Worm (Caenorhabditis elegans): Measurements from ENCODE around the gene nspc-13.

nspc-13 gene

DNA sequence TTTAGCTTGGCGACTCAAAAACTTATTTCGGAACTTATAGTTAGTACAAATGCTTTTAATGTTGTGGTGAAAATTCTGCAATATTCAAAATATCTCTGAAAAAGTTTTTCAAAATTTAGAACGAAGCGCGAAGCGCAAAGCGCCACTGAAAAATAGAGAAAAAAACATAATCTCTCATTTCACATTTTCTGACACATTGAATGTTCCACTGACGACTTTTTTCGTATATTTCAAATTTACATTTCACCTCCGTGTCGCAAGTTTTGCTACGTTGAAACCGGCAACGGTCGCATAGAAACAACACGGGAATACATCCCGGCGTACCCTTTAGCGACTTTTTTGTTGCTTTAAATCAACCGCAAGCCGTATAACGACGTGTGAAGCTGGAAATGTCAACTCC is 8.9 kb upstream of the nspc-13 start, which contains the start of gene F42F12.14:
TSS of gene F42F12.14 (plus strand) at position 301 of the 400 bp plus-strand sequence.
- TF ChIP-seq eor-1 (tag; optimal IDR thresholded peaks at IDR 0.05) = no peak
- no peak for TF ChIP-seq jun-1 (tag; optimal IDR thresholded peaks at IDR 0.05)
- TF ChIP-seq pqm-1 (tag; optimal IDR thresholded peaks at IDR 0.05) = no peak
- TF ChIP-seq daf-12 (tag; optimal IDR thresholded peaks at IDR 0.05) = no peak
- TF ChIP-seq nfya-1 (tag; optimal IDR thresholded peaks at IDR 0.05; ENCODE audit: insufficient read depth) = no peak
- no peak for TF ChIP-seq lsy-12 (tag; optimal IDR thresholded peaks at IDR 0.05)
- TF ChIP-seq nhr-67 (tag; optimal IDR thresholded peaks at IDR 0.05) = no peak

DNA sequence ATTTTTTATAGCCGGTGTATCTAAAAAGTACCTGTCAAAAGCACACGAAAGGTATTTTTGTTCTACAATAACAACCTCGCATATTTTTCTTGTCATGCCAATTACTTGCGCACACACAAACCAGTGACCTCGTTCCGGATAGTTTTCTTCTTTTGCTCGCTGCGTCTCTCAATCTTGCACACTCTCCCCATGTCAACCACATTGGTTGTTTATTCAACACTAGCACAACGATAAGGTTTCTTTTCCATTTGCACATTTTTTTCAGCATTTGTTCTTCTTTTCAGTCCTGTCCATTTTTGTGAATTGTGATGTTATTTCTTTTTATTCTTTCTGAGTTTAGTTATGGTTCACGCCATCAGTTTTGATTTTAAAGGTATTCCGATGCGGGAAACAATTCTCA is 7.0 kb upstream of the nspc-13 start, which contains the start of gene F42F12.3:
TSS of gene F42F12.3 (plus strand) at position 372 of the 400 bp plus-strand sequence.
- TF ChIP-seq elt-2 (tag; optimal IDR thresholded peaks at IDR 0.05) (peak; percentile 15), hmg-11 (tag; optimal IDR thresholded peaks at IDR 0.05) (no peak), elt-1 (tag; optimal IDR thresholded peaks at IDR 0.05) (no peak), ceh-82 (tag; optimal IDR thresholded peaks at IDR 0.05) (no peak), elt-3 (tag; optimal IDR thresholded peaks at IDR 0.05) (no peak), nhr-23 (tag; optimal IDR thresholded peaks at IDR 0.05) (peak; percentile 14), pqm-1 (tag; optimal IDR thresholded peaks at IDR 0.05) (peak; percentile 45), egl-5 (tag; optimal IDR thresholded peaks at IDR 0.05) (no peak), nhr-237 (tag; optimal IDR thresholded peaks at IDR 0.05) (no peak), pha-4 (tag; optimal IDR thresholded peaks at IDR 0.05) (peak; percentile 55)

ce11 chrX:12352872-12353271 is 4.4 kb upstream of the nspc-13 start, which contains the start of gene F42F12.4:
Gene F42F12.4 (minus strand): TSS chrX:12352947.
- peak; percentile 63 for TF ChIP-seq ceh-28 (tag; optimal IDR thresholded peaks at IDR 0.05)
- peak; percentile 29 for TF ChIP-seq elt-2 (tag; optimal IDR thresholded peaks at IDR 0.05)
- TF ChIP-seq pqm-1 (tag; optimal IDR thresholded peaks at IDR 0.05) = peak; percentile 3
- no peak for TF ChIP-seq nfya-1 (tag; optimal IDR thresholded peaks at IDR 0.05; ENCODE audit: insufficient read depth)

DNA sequence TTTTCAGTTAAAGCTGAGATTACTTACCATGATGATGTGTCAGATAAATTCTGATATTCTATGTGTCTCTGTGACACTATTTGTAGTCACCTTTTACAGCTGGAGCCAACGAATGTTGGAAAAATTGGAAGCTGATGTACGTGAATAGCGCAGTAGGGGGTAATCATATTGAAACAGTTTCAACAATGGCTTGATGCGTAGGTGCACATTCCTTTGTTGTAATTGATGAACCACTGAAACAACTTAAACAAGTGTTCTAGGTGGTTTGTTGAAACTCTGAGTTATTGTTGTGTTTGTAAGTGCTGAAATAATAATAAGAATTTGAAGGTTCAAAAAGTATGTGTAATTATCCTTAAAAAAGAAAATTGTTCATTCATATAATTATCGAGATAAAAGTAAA is 646 bp upstream of the nspc-13 start, which contains the start of gene nspc-12:
TSS of gene nspc-12 (minus strand) at position 101 of the 400 bp plus-strand sequence.
- TF ChIP-seq jun-1 (tag; optimal IDR thresholded peaks at IDR 0.05) (no peak), nhr-237 (tag; optimal IDR thresholded peaks at IDR 0.05) (no peak), ama-1 (optimal IDR thresholded peaks at IDR 0.05) (no peak)

DNA sequence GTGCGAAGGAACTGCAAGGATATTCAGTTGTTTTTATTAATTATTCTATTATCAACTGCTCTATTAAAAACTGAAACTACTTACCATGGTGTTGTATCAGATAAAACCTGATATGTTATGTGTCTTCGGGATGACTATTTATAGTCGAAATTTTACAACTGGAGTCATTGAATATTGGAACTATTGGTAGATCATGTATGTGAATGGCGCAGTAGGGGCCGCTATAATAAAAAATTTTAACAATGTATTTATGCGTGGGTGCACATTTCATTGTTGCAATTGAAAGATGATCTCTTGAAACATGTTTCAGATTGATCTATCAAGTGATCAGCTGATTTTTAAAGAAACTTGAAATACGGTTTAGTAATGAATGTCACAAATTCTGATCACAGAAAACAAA is 1.7 kb downstream of the nspc-13 start, which contains the start of gene nspc-14:
TSS of gene nspc-14 (minus strand) at position 101 of the 400 bp plus-strand sequence.
- no peak for TF ChIP-seq tbx-2 (tag; optimal IDR thresholded peaks at IDR 0.05)
- no peak for TF ChIP-seq nfya-1 (tag; optimal IDR thresholded peaks at IDR 0.05; ENCODE audit: insufficient read depth)
- TF ChIP-seq nhr-76 (tag; optimal IDR thresholded peaks at IDR 0.05) = no peak
- no peak for TF ChIP-seq aly-2 (tag; optimal IDR thresholded peaks at IDR 0.05)
- no peak for TF ChIP-seq egl-5 (tag; optimal IDR thresholded peaks at IDR 0.05)
- TF ChIP-seq unc-62 (GFP tag; optimal IDR thresholded peaks at IDR 0.05) = no peak
- no peak for TF ChIP-seq fos-1 (tag; optimal IDR thresholded peaks at IDR 0.05)
- TF ChIP-seq ceh-28 (tag; optimal IDR thresholded peaks at IDR 0.05) = no peak

ce11 chrX:12360444-12360843 is 3.2 kb downstream of the nspc-13 start, which contains the start of the genes nspc-15 and F19H6.6:
Gene nspc-15 (plus strand): TSS chrX:12360744.
Gene F19H6.6 (plus strand): TSS chrX:12360827.
- TF ChIP-seq mml-1 (tag; optimal IDR thresholded peaks at IDR 0.05) (no peak), R02D3.7 (tag; optimal IDR thresholded peaks at IDR 0.05) (no peak), pha-4 (tag; optimal IDR thresholded peaks at IDR 0.05) (no peak), egl-27 (tag; optimal IDR thresholded peaks at IDR 0.05) (no peak), egl-5 (tag; optimal IDR thresholded peaks at IDR 0.05) (no peak), skn-1 (tag; optimal IDR thresholded peaks at IDR 0.05) (no peak), eor-1 (tag; optimal IDR thresholded peaks at IDR 0.05) (no peak), elt-1 (tag; optimal IDR thresholded peaks at IDR 0.05) (no peak), lsy-12 (tag; optimal IDR thresholded peaks at IDR 0.05) (no peak), nhr-28 (tag; optimal IDR thresholded peaks at IDR 0.05) (no peak), fkh-10 (GFP tag; optimal IDR thresholded peaks at IDR 0.05) (no peak)
